Worm (Caenorhabditis elegans) whole organism, L4 larva: ENCODE results near the gene B0554.4.

Experiments used
- D1046.2 ChIP-seq: fragments of 200-800 bp; sonication (Bioruptor generic); IDR thresholded peaks from 2 replicates; pipeline ENCODE4 v1.3.6; 2022; ENCODE audit warnings: missing genetic modification characterization, missing compliant biosample characterization
- Y5F2A.4 ChIP-seq: fragments of 200-800 bp; sonication (Bioruptor generic); optimal IDR thresholded peaks from 2 replicates; lab custom pipeline; 2018; ENCODE audit warnings: mild to moderate bottlenecking, missing genetic modification characterization, missing compliant biosample characterization
- ama-1 ChIP-seq: fragments of 150-350 bp; optimal IDR thresholded peaks from 2 replicates; lab custom pipeline; 2014; ENCODE audit warnings: inconsistent platforms, mixed read lengths
- arid-1 ChIP-seq: fragments of 200-800 bp; sonication (Bioruptor generic); conservative IDR thresholded peaks from 2 replicates; pipeline ENCODE4 v1.3.6; 2022; ENCODE audit warnings: missing genetic modification reagents, missing genetic modification characterization, missing compliant biosample characterization
- attf-4 ChIP-seq: sonication (generic microtip); optimal IDR thresholded peaks from 3 replicates; lab custom pipeline; 2017; ENCODE audit warnings: missing biosample characterization, missing genetic modification characterization
- ceh-28 ChIP-seq: fragments of 150-350 bp; optimal IDR thresholded peaks from 2 replicates; lab custom pipeline; 2014; ENCODE audit warnings: missing biosample characterization, missing genetic modification reagents, missing genetic modification characterization
- dpl-1 ChIP-seq: fragments of 150-350 bp; optimal IDR thresholded peaks from 2 replicates; lab custom pipeline; 2014; ENCODE audit warnings: missing biosample characterization, missing genetic modification reagents, missing genetic modification characterization
- duxl-1 ChIP-seq: sonication (generic microtip); optimal IDR thresholded peaks from 2 replicates; lab custom pipeline; 2016; ENCODE audit warnings: mild to moderate bottlenecking, missing genetic modification characterization, moderate library complexity, missing compliant biosample characterization; ENCODE audit not compliant: poor library complexity
- lin-13 ChIP-seq: fragments of 150-350 bp; optimal IDR thresholded peaks from 2 replicates; lab custom pipeline; 2014; ENCODE audit warnings: missing biosample characterization, missing genetic modification reagents, missing genetic modification characterization
- mdl-1 ChIP-seq, 2 experiments: fragments of 150-350 bp in 1 of 2; sonication (generic microtip) in 1 of 2; optimal IDR thresholded peaks; 2 replicates each; lab custom pipeline; 2014 to 2017; ENCODE audit warnings: missing biosample characterization in 2 of 2, missing genetic modification characterization in 2 of 2
- nhr-25 ChIP-seq: sonication (generic microtip); optimal IDR thresholded peaks from 2 replicates; lab custom pipeline; 2017; ENCODE audit warnings: missing genetic modification characterization, mild to moderate bottlenecking, missing compliant biosample characterization, antibody characterized with exemption, moderate library complexity, borderline replicate concordance; ENCODE audit not compliant: insufficient read depth
- spr-1 ChIP-seq: sonication (generic microtip); optimal IDR thresholded peaks from 2 replicates; lab custom pipeline; 2016; ENCODE audit warnings: mild to moderate bottlenecking, missing genetic modification characterization, missing compliant biosample characterization
- ztf-11 ChIP-seq: fragments of 150-350 bp; optimal IDR thresholded peaks from 2 replicates; lab custom pipeline; 2014; ENCODE audit warnings: missing biosample characterization, missing genetic modification characterization

DNA sequence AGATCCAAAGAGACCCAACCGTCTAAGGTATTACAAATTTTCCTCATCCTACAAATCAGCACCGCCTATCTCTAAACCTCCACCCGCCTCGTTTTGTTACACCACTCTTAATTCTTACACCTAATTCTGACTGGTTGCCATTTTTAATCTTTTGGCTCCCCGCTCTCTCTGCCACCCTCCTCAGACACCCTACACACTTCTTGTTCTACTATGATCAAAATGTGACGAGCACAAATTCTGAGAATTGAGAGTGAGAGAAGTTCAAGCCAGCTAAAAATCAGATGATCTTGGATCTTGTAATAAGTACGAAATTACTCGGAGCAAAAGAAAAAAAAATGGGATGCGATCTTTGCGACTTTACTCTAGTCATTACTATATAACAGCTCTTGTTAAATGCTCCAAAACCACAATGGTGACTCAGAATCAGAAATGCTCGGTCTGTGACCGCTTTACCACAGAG is 24.7 kb upstream of the B0554.4 start, which contains the start of gene nhr-252:
- TF ChIP-seq ama-1 (lab: Kevin White, UChicago) (no peak), attf-4 (no peak), spr-1 (tag; lab: Kevin White, UChicago) (no peak), mdl-1 (tag; optimal IDR thresholded peaks at IDR 0.05; lab: Kevin White, UChicago) (no peak), dpl-1 (GFP tag; lab: Kevin White, UChicago) (no peak), nhr-25 (tag; lab: Kevin White, UChicago) (no peak), lin-13 (GFP tag; lab: Kevin White, UChicago) (no peak), Y5F2A.4 (GFP tag; lab: Kevin White, UChicago) (no peak), duxl-1 (tag; lab: Kevin White, UChicago) (no peak), ceh-28 (tag; lab: Kevin White, UChicago) (no peak), ztf-11 (tag; lab: Kevin White, UChicago) (no peak), arid-1 (GFP tag; lab: Robert Waterston, UW) (no peak), D1046.2 (GFP tag; lab: Robert Waterston, UW) (no peak)
